Worm (Caenorhabditis elegans): Measurements from ENCODE around the gene T09F5.1.
"Not testable (repeated sequence)": the region's sequence is repeated elsewhere in the genome, so short reads cannot be mapped to it uniquely, and the experiment has no call there.

Gene T09F5.1

ce11 chrV:15148800-15149199 is at the start of gene T09F5.1:
TSS of gene T09F5.1 (plus strand) at chrV:15149100.
- no peak for TF ChIP-seq ceh-82 (tag; optimal IDR thresholded peaks at IDR 0.05)
- no peak for TF ChIP-seq fos-1 (tag; optimal IDR thresholded peaks at IDR 0.05)
- TF ChIP-seq nhr-77 (tag; optimal IDR thresholded peaks at IDR 0.05): no peak
- TF ChIP-seq lin-39 (tag; optimal IDR thresholded peaks at IDR 0.05): no peak
- no peak for TF ChIP-seq Y55F3AM.14 (GFP tag; optimal IDR thresholded peaks at IDR 0.05)
- no peak for TF ChIP-seq nhr-10 (tag; optimal IDR thresholded peaks at IDR 0.05)
- no peak for TF ChIP-seq zag-1 (tag; optimal IDR thresholded peaks at IDR 0.05)
- TF ChIP-seq snpc-4 (tag; optimal IDR thresholded peaks at IDR 0.05): no peak
- no peak for TF ChIP-seq nhr-25 (tag; optimal IDR thresholded peaks at IDR 0.05)
- no peak for TF ChIP-seq aly-2 (tag; optimal IDR thresholded peaks at IDR 0.05)
- TF ChIP-seq dmd-4 (tag; optimal IDR thresholded peaks at IDR 0.05): no peak
- no peak for TF ChIP-seq sma-9 (GFP tag; optimal IDR thresholded peaks at IDR 0.05)
- TF ChIP-seq sma-9 (tag; optimal IDR thresholded peaks at IDR 0.05): no peak
- no peak for TF ChIP-seq lin-11 (tag; optimal IDR thresholded peaks at IDR 0.05)
- TF ChIP-seq ztf-1 (GFP tag; conservative IDR thresholded peaks at IDR 0.05): no peak
- no peak for TF ChIP-seq F13H6.1 (tag; optimal IDR thresholded peaks at IDR 0.05)

ce11 chrV:15099447-15099846 is 49.5 kb upstream of the T09F5.1 start, which contains the start of gene C01G10.1:
TSS of gene C01G10.1 (plus strand) at chrV:15099747.
- TF ChIP-seq sem-4 (tag; optimal IDR thresholded peaks at IDR 0.05): no peak
- no peak for TF ChIP-seq nhr-21 (tag; optimal IDR thresholded peaks at IDR 0.05)
- no peak for TF ChIP-seq nhr-23 (tag; optimal IDR thresholded peaks at IDR 0.05)
- TF ChIP-seq ZK546.5 (tag; optimal IDR thresholded peaks at IDR 0.05): no peak
- no peak for TF ChIP-seq aly-2 (tag; optimal IDR thresholded peaks at IDR 0.05)
- no peak for TF ChIP-seq lin-39 (tag; optimal IDR thresholded peaks at IDR 0.05)
- no peak for TF ChIP-seq nhr-129 (tag; optimal IDR thresholded peaks at IDR 0.05)
- TF ChIP-seq mbf-1 (tag; optimal IDR thresholded peaks at IDR 0.05): no peak
- no peak for TF ChIP-seq peb-1 (tag; optimal IDR thresholded peaks at IDR 0.05)
- no peak for TF ChIP-seq unc-39 (tag; optimal IDR thresholded peaks at IDR 0.05)
- TF ChIP-seq lsy-2 (tag; optimal IDR thresholded peaks at IDR 0.05): no peak
- TF ChIP-seq elt-1 (tag; optimal IDR thresholded peaks at IDR 0.05): no peak
- no peak for TF ChIP-seq crh-2 (tag; optimal IDR thresholded peaks at IDR 0.05)
- TF ChIP-seq gmeb-1 (tag; optimal IDR thresholded peaks at IDR 0.05): no peak
- TF ChIP-seq unc-55 (GFP tag; optimal IDR thresholded peaks at IDR 0.05): no peak
- TF ChIP-seq snpc-4 (tag; optimal IDR thresholded peaks at IDR 0.05): no peak
- TF ChIP-seq ztf-1 (GFP tag; conservative IDR thresholded peaks at IDR 0.05): no peak
- no peak for TF ChIP-seq fos-1 (tag; optimal IDR thresholded peaks at IDR 0.05)
- TF ChIP-seq mab-5 (tag; optimal IDR thresholded peaks at IDR 0.05): no peak

ce11 chrV:15105893-15106598 is 42.9 kb upstream of the T09F5.1 start, which contains the start of gene C01G10.14:
TSS of gene C01G10.14 (minus strand) at chrV:15105943.
- not testable (repeated sequence) for TF ChIP-seq zag-1 (tag; optimal IDR thresholded peaks at IDR 0.05); lin-13 (GFP tag; optimal IDR thresholded peaks at IDR 0.05); unc-55 (GFP tag; optimal IDR thresholded peaks at IDR 0.05)

ce11 chrV:15109260-15109659 is 39.6 kb upstream of the T09F5.1 start, which contains the start of gene Y75B12A.2:
TSS of gene Y75B12A.2 (plus strand) at chrV:15109560.
- TF ChIP-seq ZK546.5 (tag; optimal IDR thresholded peaks at IDR 0.05) (no peak), Y55F3AM.14 (GFP tag; optimal IDR thresholded peaks at IDR 0.05) (no peak), ceh-82 (tag; optimal IDR thresholded peaks at IDR 0.05) (no peak), fos-1 (tag; optimal IDR thresholded peaks at IDR 0.05) (no peak), dmd-4 (tag; optimal IDR thresholded peaks at IDR 0.05) (no peak), sma-9 (GFP tag; optimal IDR thresholded peaks at IDR 0.05) (no peak), sma-9 (tag; optimal IDR thresholded peaks at IDR 0.05) (no peak), nhr-23 (tag; optimal IDR thresholded peaks at IDR 0.05) (no peak), egl-27 (tag; optimal IDR thresholded peaks at IDR 0.05) (no peak), mdl-1 (tag; optimal IDR thresholded peaks at IDR 0.05) (no peak), elt-1 (tag; optimal IDR thresholded peaks at IDR 0.05) (no peak), ama-1 (optimal IDR thresholded peaks at IDR 0.05) (no peak), crh-2 (tag; optimal IDR thresholded peaks at IDR 0.05) (no peak), nhr-77 (tag; optimal IDR thresholded peaks at IDR 0.05) (no peak), mab-5 (tag; optimal IDR thresholded peaks at IDR 0.05) (no peak), unc-62 (GFP tag; optimal IDR thresholded peaks at IDR 0.05) (no peak)

Measured in whole organism, L2 larva.